In genomic region chr2L:14552141-14552748, dm6 we compare ENCODE assay signal across 1 fruit fly cellular context.
A peak's percentile ranks its signal among the peaks of the same experiment; 100 is the strongest.
TF ChIP-seq lines count a peak whose summit lies in the region.

No protein-coding gene starts in this region.

TF ChIP-seq in whole organism, embryonic, 481 proteins besides CTCF, POLR2A, EP300 and RAD21 (continued from another document and continues in another):
- peak; percentile 30; the same call in 1 of the 2 replicates for TF ChIP-seq lmd (GFP tag; IDR thresholded peaks at IDR 0.05; lab: Robert Waterston, UW)
- TF ChIP-seq dmrt11E (tag; optimal IDR thresholded peaks at IDR 0.05; lab: Kevin White, UChicago) = peak; percentile 87
- TF ChIP-seq chinmo (GFP tag; IDR thresholded peaks at IDR 0.05; lab: Robert Waterston, UW; ENCODE audit: partially characterized antibody) = no peak
- TF ChIP-seq Jarid2 (GFP tag; optimal IDR thresholded peaks at IDR 0.05; lab: Kevin White, UChicago) = peak; percentile 22
- TF ChIP-seq CG1792 (GFP tag; optimal IDR thresholded peaks at IDR 0.05; lab: Kevin White, UChicago) = no peak
- peak; percentile 83 for TF ChIP-seq Ets65A (GFP tag; lab: Kevin White, UChicago)
- TF ChIP-seq CG16863 (GFP tag; optimal IDR thresholded peaks at IDR 0.05; lab: Kevin White, UChicago) = peak; percentile 51
- TF ChIP-seq Ravus (GFP tag; IDR thresholded peaks at IDR 0.05; lab: Robert Waterston, UW) = no peak
- TF ChIP-seq lab (GFP tag; optimal IDR thresholded peaks at IDR 0.05; lab: Kevin White, UChicago) = peak; percentile 69
- no peak for TF ChIP-seq CG31365 (tag; optimal IDR thresholded peaks at IDR 0.05; lab: Kevin White, UChicago)
- peak; percentile 58 for TF ChIP-seq trem (tag; optimal IDR thresholded peaks at IDR 0.05; lab: Kevin White, UChicago)
- TF ChIP-seq lilli (GFP tag; optimal IDR thresholded peaks at IDR 0.05; lab: Kevin White, UChicago) = peak; percentile 65
- no peak for TF ChIP-seq hbn (GFP tag; IDR thresholded peaks at IDR 0.05; lab: Robert Waterston, UW; ENCODE audit: partially characterized antibody)
- TF ChIP-seq CG6683 (GFP tag; optimal IDR thresholded peaks at IDR 0.05; lab: Kevin White, UChicago) = no peak
- peak; percentile 52 to 60 for TF ChIP-seq dpn (GFP tag; optimal IDR thresholded peaks at IDR 0.05; lab: Kevin White, UChicago)
- peak; percentile 69 for TF ChIP-seq CG11504 (tag; optimal IDR thresholded peaks at IDR 0.05; lab: Kevin White, UChicago)
- no peak for TF ChIP-seq CG9215 (GFP tag; IDR thresholded peaks at IDR 0.05; lab: Robert Waterston, UW)
- no peak for TF ChIP-seq scrt (GFP tag; optimal IDR thresholded peaks at IDR 0.05; lab: Kevin White, UChicago)
- no peak for TF ChIP-seq CG16779 (GFP tag; IDR thresholded peaks at IDR 0.05; lab: Robert Waterston, UW)
- no peak for TF ChIP-seq Optix (GFP tag; IDR thresholded peaks at IDR 0.05; lab: Robert Waterston, UW)
- TF ChIP-seq CG15479 (GFP tag; optimal IDR thresholded peaks at IDR 0.05; lab: Kevin White, UChicago) = peak; percentile 0
- no peak for TF ChIP-seq CG6272 (GFP tag; IDR thresholded peaks at IDR 0.05; lab: Robert Waterston, UW)
- TF ChIP-seq CG4707 (GFP tag; optimal IDR thresholded peaks at IDR 0.05; lab: Kevin White, UChicago) = peak; percentile 22
- peak; percentile 15 for TF ChIP-seq nau (GFP tag; optimal IDR thresholded peaks at IDR 0.05; lab: Kevin White, UChicago)
- peak; percentile 35 for TF ChIP-seq maf-S (GFP tag; optimal IDR thresholded peaks at IDR 0.05; lab: Kevin White, UChicago)
- peak; percentile 66 for TF ChIP-seq CG7839 (tag; optimal IDR thresholded peaks at IDR 0.05; lab: Kevin White, UChicago)
- TF ChIP-seq Med (GFP tag; lab: Kevin White, UChicago) = peak; percentile 90
- no peak for TF ChIP-seq p53 (GFP tag; optimal IDR thresholded peaks at IDR 0.05; lab: Kevin White, UChicago)
- TF ChIP-seq crc (GFP tag; optimal IDR thresholded peaks at IDR 0.05; lab: Kevin White, UChicago) = peak; percentile 47
- no peak for TF ChIP-seq Trl (optimal IDR thresholded peaks at IDR 0.05; lab: Kevin White, UChicago)
- peak; percentile 36 for TF ChIP-seq Trl (GFP tag; optimal IDR thresholded peaks at IDR 0.05; lab: Kevin White, UChicago)
- peak; percentile 66 for TF ChIP-seq CG12236 (GFP tag; optimal IDR thresholded peaks at IDR 0.05; lab: Kevin White, UChicago)
- TF ChIP-seq CG4820 (GFP tag; optimal IDR thresholded peaks at IDR 0.05; lab: Kevin White, UChicago) = peak; percentile 58
- TF ChIP-seq amos (GFP tag; IDR thresholded peaks at IDR 0.05; lab: Robert Waterston, UW; ENCODE audit: partially characterized antibody) = no peak
- no peak for TF ChIP-seq bbx (GFP tag; IDR thresholded peaks at IDR 0.05; lab: Robert Waterston, UW; ENCODE audit: partially characterized antibody)
- no peak for TF ChIP-seq bigmax (GFP tag; optimal IDR thresholded peaks at IDR 0.05; lab: Kevin White, UChicago)
- TF ChIP-seq MBD-R2 (GFP tag; IDR thresholded peaks at IDR 0.05; lab: Robert Waterston, UW) = no peak
- TF ChIP-seq H15 (GFP tag; IDR thresholded peaks at IDR 0.05; lab: Robert Waterston, UW) = 0 out of 3 replicates have a peak, but pooled peaks have one; percentile 49
- 0 out of 3 replicates have a peak, but pooled peaks have one; percentile 26 for TF ChIP-seq HLH4C (GFP tag; IDR thresholded peaks at IDR 0.05; lab: Robert Waterston, UW; ENCODE audit: partially characterized antibody)
- peak; percentile 52 for TF ChIP-seq CHES-1-like (GFP tag; optimal IDR thresholded peaks at IDR 0.05; lab: Kevin White, UChicago)
- TF ChIP-seq bcd (GFP tag; optimal IDR thresholded peaks at IDR 0.05; lab: Kevin White, UChicago) = peak; percentile 43
- no peak; the same call in 1 of the 2 replicates for TF ChIP-seq CG1024 (GFP tag; IDR thresholded peaks at IDR 0.05; lab: Robert Waterston, UW)
- no peak for TF ChIP-seq Hmx (GFP tag; optimal IDR thresholded peaks at IDR 0.05; lab: Kevin White, UChicago)
- no peak for TF ChIP-seq CG13287 (GFP tag; IDR thresholded peaks at IDR 0.05; lab: Robert Waterston, UW; ENCODE audit: partially characterized antibody)
- TF ChIP-seq Usf (GFP tag; optimal IDR thresholded peaks at IDR 0.05; lab: Kevin White, UChicago) = peak; percentile 23
- no peak for TF ChIP-seq yki (optimal IDR thresholded peaks at IDR 0.05; lab: Kevin White, UChicago)
- no peak for TF ChIP-seq CG17912 (GFP tag; optimal IDR thresholded peaks at IDR 0.05; lab: Kevin White, UChicago)
- TF ChIP-seq CG17186 (GFP tag; optimal IDR thresholded peaks at IDR 0.05; lab: Kevin White, UChicago) = no peak
- TF ChIP-seq CG1603 (tag; optimal IDR thresholded peaks at IDR 0.05; lab: Kevin White, UChicago) = peak; percentile 80
- TF ChIP-seq gcm (GFP tag; optimal IDR thresholded peaks at IDR 0.05; lab: Kevin White, UChicago) = peak; percentile 55
- TF ChIP-seq wor (GFP tag; IDR thresholded peaks at IDR 0.05; lab: Robert Waterston, UW) = no peak
- TF ChIP-seq CG4617 (GFP tag; optimal IDR thresholded peaks at IDR 0.05; lab: Kevin White, UChicago; ENCODE audit: borderline replicate concordance) = peak; percentile 22
- TF ChIP-seq CG4282 (GFP tag; optimal IDR thresholded peaks at IDR 0.05; lab: Kevin White, UChicago) = no peak
- no peak for TF ChIP-seq peb (GFP tag; IDR thresholded peaks at IDR 0.05; lab: Robert Waterston, UW)
- peak; percentile 35 for TF ChIP-seq tap (tag; optimal IDR thresholded peaks at IDR 0.05; lab: Kevin White, UChicago)
- no peak for TF ChIP-seq Lim3 (GFP tag; IDR thresholded peaks at IDR 0.05; lab: Robert Waterston, UW)
- TF ChIP-seq Ssrp (tag; optimal IDR thresholded peaks at IDR 0.05; lab: Kevin White, UChicago) = peak; percentile 53
- TF ChIP-seq onecut (GFP tag; IDR thresholded peaks at IDR 0.05; lab: Robert Waterston, UW) = peak; percentile 27
- TF ChIP-seq Pdp1 (GFP tag; optimal IDR thresholded peaks at IDR 0.05; lab: Kevin White, UChicago) = peak; percentile 39 to 60
- peak; percentile 28 for TF ChIP-seq zfh2 (GFP tag; optimal IDR thresholded peaks at IDR 0.05; lab: Kevin White, UChicago)
- peak; percentile 93 for TF ChIP-seq corto (GFP tag; optimal IDR thresholded peaks at IDR 0.05; lab: Kevin White, UChicago)
- TF ChIP-seq caup (GFP tag; optimal IDR thresholded peaks at IDR 0.05; lab: Kevin White, UChicago; ENCODE audit: severe bottlenecking) = peak; percentile 11
- peak; percentile 49 for TF ChIP-seq CG2120 (GFP tag; optimal IDR thresholded peaks at IDR 0.05; lab: Kevin White, UChicago)
- TF ChIP-seq Bgb (GFP tag; IDR thresholded peaks at IDR 0.05; lab: Robert Waterston, UW; ENCODE audit: partially characterized antibody) = no peak
- TF ChIP-seq CG34422 (GFP tag; IDR thresholded peaks at IDR 0.05; lab: Robert Waterston, UW) = 0 out of 3 replicates have a peak, but pooled peaks have one; percentile 28
- peak; percentile 50 for TF ChIP-seq croc (GFP tag; conservative IDR thresholded peaks at IDR 0.05; lab: Robert Waterston, UW)
- TF ChIP-seq CG34224 (GFP tag; IDR thresholded peaks at IDR 0.05; lab: Robert Waterston, UW; ENCODE audit: partially characterized antibody) = no peak
- peak; percentile 32 for TF ChIP-seq Sry-δ (GFP tag; optimal IDR thresholded peaks at IDR 0.05; lab: Kevin White, UChicago)
- peak; percentile 14 for TF ChIP-seq CG3163 (GFP tag; optimal IDR thresholded peaks at IDR 0.05; lab: Kevin White, UChicago)
- TF ChIP-seq Hand (GFP tag; optimal IDR thresholded peaks at IDR 0.05; lab: Kevin White, UChicago) = peak; percentile 42
- TF ChIP-seq chif (GFP tag; optimal IDR thresholded peaks at IDR 0.05; lab: Kevin White, UChicago) = peak; percentile 66 to 82
- peak; percentile 42 for TF ChIP-seq CG17568 (GFP tag; optimal IDR thresholded peaks at IDR 0.05; lab: Kevin White, UChicago)
- peak; percentile 61 for TF ChIP-seq pum (GFP tag; optimal IDR thresholded peaks at IDR 0.05; lab: Kevin White, UChicago)
- TF ChIP-seq kni (GFP tag; optimal IDR thresholded peaks at IDR 0.05; lab: Kevin White, UChicago) = no peak
- TF ChIP-seq CG8765 (GFP tag; IDR thresholded peaks at IDR 0.05; lab: Robert Waterston, UW) = peak; percentile 68
- peak; percentile 23; the same call in 1 of the 3 replicates for TF ChIP-seq CG14050 (GFP tag; IDR thresholded peaks at IDR 0.05; lab: Robert Waterston, UW)
- TF ChIP-seq sima (GFP tag; optimal IDR thresholded peaks at IDR 0.05; lab: Kevin White, UChicago) = peak; percentile 18
- TF ChIP-seq Mrtf (GFP tag; IDR thresholded peaks at IDR 0.05; lab: Robert Waterston, UW) = peak; percentile 43; the same call in 1 of the 3 replicates
- peak in 1 of 2 experiments; percentile 1 for TF ChIP-seq Eip74EF (GFP tag; optimal IDR thresholded peaks at IDR 0.05; lab: Kevin White, UChicago)
- TF ChIP-seq Gsc (GFP tag; IDR thresholded peaks at IDR 0.05; lab: Robert Waterston, UW) = 0 out of 2 replicates have a peak, but pooled peaks have one; percentile 23
- TF ChIP-seq cad (GFP tag; optimal IDR thresholded peaks at IDR 0.05; lab: Kevin White, UChicago) = no peak
- TF ChIP-seq gsb-n (tag; optimal IDR thresholded peaks at IDR 0.05; lab: Kevin White, UChicago) = peak; percentile 75
- TF ChIP-seq hb (GFP tag; IDR thresholded peaks at IDR 0.05; lab: Robert Waterston, UW; ENCODE audit: partially characterized antibody) = no peak
- TF ChIP-seq CG14860 (GFP tag; IDR thresholded peaks at IDR 0.05; lab: Robert Waterston, UW; ENCODE audit: partially characterized antibody) = no peak
- no peak for TF ChIP-seq Dfd (GFP tag; optimal IDR thresholded peaks at IDR 0.05; lab: Kevin White, UChicago)
- TF ChIP-seq CG32772 (GFP tag; IDR thresholded peaks at IDR 0.05; lab: Robert Waterston, UW) = no peak
- no peak; the same call in 2 of the 3 replicates for TF ChIP-seq B-H1 (GFP tag; IDR thresholded peaks at IDR 0.05; lab: Robert Waterston, UW)
- TF ChIP-seq her (GFP tag; optimal IDR thresholded peaks at IDR 0.05; lab: Kevin White, UChicago) = peak; percentile 66
- TF ChIP-seq jing (GFP tag; optimal IDR thresholded peaks at IDR 0.05; lab: Kevin White, UChicago) = peak; percentile 24
- TF ChIP-seq pb (GFP tag; optimal IDR thresholded peaks at IDR 0.05; lab: Kevin White, UChicago) = peak; percentile 13
- 0 out of 2 replicates have a peak, but pooled peaks have one; percentile 15 for TF ChIP-seq Ada2b (GFP tag; IDR thresholded peaks at IDR 0.05; lab: Robert Waterston, UW)
- TF ChIP-seq Poxn (GFP tag; IDR thresholded peaks at IDR 0.05; lab: Robert Waterston, UW) = no peak
- peak; percentile 27 for TF ChIP-seq Fer3 (tag; optimal IDR thresholded peaks at IDR 0.05; lab: Kevin White, UChicago)
- no peak for TF ChIP-seq Oaz (GFP tag; IDR thresholded peaks at IDR 0.05; lab: Robert Waterston, UW)
- TF ChIP-seq phol (tag; optimal IDR thresholded peaks at IDR 0.05; lab: Kevin White, UChicago) = peak; percentile 77
- TF ChIP-seq fd102C (GFP tag; optimal IDR thresholded peaks at IDR 0.05; lab: Kevin White, UChicago) = peak; percentile 67
- peak; percentile 75 for TF ChIP-seq CG12391 (tag; optimal IDR thresholded peaks at IDR 0.05; lab: Kevin White, UChicago)
- no peak for TF ChIP-seq knrl (GFP tag; IDR thresholded peaks at IDR 0.05; lab: Robert Waterston, UW; ENCODE audit: partially characterized antibody)
- TF ChIP-seq otp (GFP tag; IDR thresholded peaks at IDR 0.05; lab: Robert Waterston, UW) = no peak
- TF ChIP-seq CG10267 (tag; optimal IDR thresholded peaks at IDR 0.05; lab: Kevin White, UChicago) = peak; percentile 61
- TF ChIP-seq fu2 (GFP tag; optimal IDR thresholded peaks at IDR 0.05; lab: Kevin White, UChicago) = no peak
- TF ChIP-seq Kr (GFP tag; optimal IDR thresholded peaks at IDR 0.05; lab: Kevin White, UChicago) = peak; percentile 72
- TF ChIP-seq nerfin-2 (GFP tag; IDR thresholded peaks at IDR 0.05; lab: Robert Waterston, UW; ENCODE audit: partially characterized antibody) = no peak
- peak; percentile 44 for TF ChIP-seq ERR (GFP tag; optimal IDR thresholded peaks at IDR 0.05; lab: Kevin White, UChicago)
- TF ChIP-seq CG9437 (GFP tag; optimal IDR thresholded peaks at IDR 0.05; lab: Kevin White, UChicago) = no peak
- peak; percentile 58 for TF ChIP-seq tio (GFP tag; optimal IDR thresholded peaks at IDR 0.05; lab: Kevin White, UChicago)
- TF ChIP-seq luna (GFP tag; optimal IDR thresholded peaks at IDR 0.05; lab: Kevin White, UChicago) = no peak
- TF ChIP-seq Hr3 (GFP tag; optimal IDR thresholded peaks at IDR 0.05; lab: Kevin White, UChicago) = peak; percentile 36
- peak; percentile 59 for TF ChIP-seq CG3407 (GFP tag; optimal IDR thresholded peaks at IDR 0.05; lab: Kevin White, UChicago)
- TF ChIP-seq zen (tag; optimal IDR thresholded peaks at IDR 0.05; lab: Kevin White, UChicago) = peak; percentile 85
- peak; percentile 9 for TF ChIP-seq Dek (tag; optimal IDR thresholded peaks at IDR 0.05; lab: Kevin White, UChicago)
- peak; percentile 59 for TF ChIP-seq CG6689 (GFP tag; IDR thresholded peaks at IDR 0.05; lab: Robert Waterston, UW)
- TF ChIP-seq CG7786 (GFP tag; optimal IDR thresholded peaks at IDR 0.05; lab: Kevin White, UChicago) = peak; percentile 55
- TF ChIP-seq jumu (GFP tag; optimal IDR thresholded peaks at IDR 0.05; lab: Kevin White, UChicago) = peak; percentile 37
- peak; percentile 77 for TF ChIP-seq unpg (GFP tag; optimal IDR thresholded peaks at IDR 0.05; lab: Kevin White, UChicago)
- TF ChIP-seq CG9797 (GFP tag; optimal IDR thresholded peaks at IDR 0.05; lab: Kevin White, UChicago) = no peak
- 0 out of 2 replicates have a peak, but pooled peaks have one; percentile 41 for TF ChIP-seq dan (GFP tag; IDR thresholded peaks at IDR 0.05; lab: Robert Waterston, UW)
- peak; percentile 55 for TF ChIP-seq PHDP (tag; optimal IDR thresholded peaks at IDR 0.05; lab: Kevin White, UChicago)
- TF ChIP-seq CG13624 (GFP tag; optimal IDR thresholded peaks at IDR 0.05; lab: Kevin White, UChicago) = peak; percentile 50
- peak; percentile 31 for TF ChIP-seq CG15011 (GFP tag; optimal IDR thresholded peaks at IDR 0.05; lab: Kevin White, UChicago)
- TF ChIP-seq CG6254 (GFP tag; optimal IDR thresholded peaks at IDR 0.05; lab: Kevin White, UChicago) = peak; percentile 75
- peak; percentile 36 for TF ChIP-seq CG12942 (GFP tag; optimal IDR thresholded peaks at IDR 0.05; lab: Kevin White, UChicago)
- no peak for TF ChIP-seq gcm2 (GFP tag; optimal IDR thresholded peaks at IDR 0.05; lab: Kevin White, UChicago)
- TF ChIP-seq CG11247 (GFP tag; IDR thresholded peaks at IDR 0.05; lab: Robert Waterston, UW) = 0 out of 2 replicates have a peak, but pooled peaks have one; percentile 11
- peak; percentile 65 for TF ChIP-seq CG30431 (GFP tag; optimal IDR thresholded peaks at IDR 0.05; lab: Kevin White, UChicago)
- peak; percentile 39 for TF ChIP-seq Mes4 (GFP tag; optimal IDR thresholded peaks at IDR 0.05; lab: Kevin White, UChicago)
- peak; percentile 62 for TF ChIP-seq CG8924 (tag; optimal IDR thresholded peaks at IDR 0.05; lab: Kevin White, UChicago)
- TF ChIP-seq CG43689 (GFP tag; IDR thresholded peaks at IDR 0.05; lab: Robert Waterston, UW) = no peak
- peak; percentile 35 for TF ChIP-seq HLH54F (GFP tag; optimal IDR thresholded peaks at IDR 0.05; lab: Kevin White, UChicago)
- TF ChIP-seq wdn (GFP tag; IDR thresholded peaks at IDR 0.05; lab: Robert Waterston, UW) = no peak
